Worm (Caenorhabditis elegans): ENCODE measurements around the gene ctsa-4.1.

ctsa-4.1 gene

DNA sequence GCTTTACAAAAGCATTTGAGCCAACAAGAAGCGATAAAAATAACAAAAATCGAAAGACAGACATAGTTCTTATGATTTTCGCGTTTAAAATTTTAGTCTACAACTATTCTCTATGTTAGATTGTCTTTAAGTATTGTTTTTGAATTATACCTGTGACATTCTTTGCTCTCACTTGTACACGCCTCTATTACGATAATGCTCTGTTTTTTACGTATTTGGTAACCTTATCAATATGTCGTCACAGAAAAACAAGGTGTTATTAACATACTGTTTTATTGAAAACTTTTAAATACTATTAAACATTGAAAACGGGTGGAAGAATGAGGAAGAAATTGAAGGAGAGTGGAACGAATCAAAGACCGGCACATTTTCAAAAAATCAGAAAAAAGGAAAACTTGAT lies 40.5 kb downstream of the ctsa-4.1 start, which contains the start of gene spp-11:
Gene spp-11, minus strand, starts transcription at position 101 of the 400 bp plus-strand sequence.
- TF ChIP-seq pes-1 (GFP tag; IDR thresholded peaks at IDR 0.05) (no peak), hmbx-1 (tag; optimal IDR thresholded peaks at IDR 0.05) (no peak), ceh-36 (tag; optimal IDR thresholded peaks at IDR 0.05) (no peak), tbx-37 (GFP tag; conservative IDR thresholded peaks at IDR 0.05) (no peak), tra-4 (tag; optimal IDR thresholded peaks at IDR 0.05) (no peak)

DNA sequence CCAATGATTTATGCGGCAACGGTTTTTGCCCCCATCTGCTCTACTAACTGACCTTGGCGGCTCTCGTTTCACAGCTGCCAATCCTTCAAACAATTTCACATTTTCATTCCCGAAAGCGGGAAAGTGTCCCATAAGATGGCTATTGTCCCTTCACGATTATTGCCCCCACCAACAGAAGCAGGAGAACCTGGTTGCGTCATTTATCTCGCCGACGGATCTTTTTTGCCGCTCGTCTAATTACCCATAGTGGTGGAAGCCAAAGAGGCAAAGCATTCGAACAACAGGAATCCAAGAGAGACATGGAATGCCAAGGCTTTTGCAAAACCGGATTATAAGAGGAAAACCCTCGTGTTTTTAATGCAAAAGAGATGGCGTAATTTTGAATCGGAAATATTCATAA lies 42.3 kb downstream of the ctsa-4.1 start:
- TF ChIP-seq ceh-36 (tag; optimal IDR thresholded peaks at IDR 0.05) = no peak
- TF ChIP-seq hmg-4 (GFP tag; optimal IDR thresholded peaks at IDR 0.05) = peak; percentile 54

DNA sequence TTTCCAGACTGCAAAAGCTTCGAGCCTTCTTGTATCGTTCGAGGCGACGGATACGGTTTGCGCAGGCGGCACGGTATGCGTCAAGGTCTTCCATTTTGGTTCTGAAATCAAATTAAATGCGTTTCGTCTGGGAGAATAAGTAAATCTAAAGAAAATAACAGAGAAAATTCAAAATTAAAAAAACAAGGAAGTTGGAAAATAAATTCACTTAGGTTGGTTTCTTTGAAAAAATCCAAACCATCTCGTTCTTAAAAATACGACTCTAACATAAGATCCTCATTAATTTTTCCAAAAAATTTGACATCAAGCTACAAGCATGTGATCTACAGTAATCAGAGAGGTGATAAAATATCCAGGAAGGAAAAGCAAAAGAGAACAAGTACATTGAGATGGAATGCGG lies 43.4 kb downstream of the ctsa-4.1 start, which contains the start of gene T25D10.4:
Gene T25D10.4, minus strand, starts transcription at position 101 of the 400 bp plus-strand sequence.
- TF ChIP-seq ceh-36 (tag; optimal IDR thresholded peaks at IDR 0.05) (no peak), flt-1 (GFP tag; IDR thresholded peaks at IDR 0.05) (no peak), hnd-1 (tag; optimal IDR thresholded peaks at IDR 0.05) (no peak), ets-7 (tag; optimal IDR thresholded peaks at IDR 0.05) (no peak), aly-1 (tag; optimal IDR thresholded peaks at IDR 0.05) (no peak), B0310.2 (tag; optimal IDR thresholded peaks at IDR 0.05) (no peak), hmg-4 (GFP tag; optimal IDR thresholded peaks at IDR 0.05) (no peak), ceh-13 (GFP tag; optimal IDR thresholded peaks at IDR 0.05) (no peak), sea-1 (GFP tag; conservative IDR thresholded peaks at IDR 0.05) (no peak), tbx-11 (GFP tag; IDR thresholded peaks at IDR 0.05) (no peak), hmbx-1 (tag; optimal IDR thresholded peaks at IDR 0.05) (no peak), pes-1 (GFP tag; IDR thresholded peaks at IDR 0.05) (no peak), tbx-37 (GFP tag; conservative IDR thresholded peaks at IDR 0.05) (no peak)

DNA sequence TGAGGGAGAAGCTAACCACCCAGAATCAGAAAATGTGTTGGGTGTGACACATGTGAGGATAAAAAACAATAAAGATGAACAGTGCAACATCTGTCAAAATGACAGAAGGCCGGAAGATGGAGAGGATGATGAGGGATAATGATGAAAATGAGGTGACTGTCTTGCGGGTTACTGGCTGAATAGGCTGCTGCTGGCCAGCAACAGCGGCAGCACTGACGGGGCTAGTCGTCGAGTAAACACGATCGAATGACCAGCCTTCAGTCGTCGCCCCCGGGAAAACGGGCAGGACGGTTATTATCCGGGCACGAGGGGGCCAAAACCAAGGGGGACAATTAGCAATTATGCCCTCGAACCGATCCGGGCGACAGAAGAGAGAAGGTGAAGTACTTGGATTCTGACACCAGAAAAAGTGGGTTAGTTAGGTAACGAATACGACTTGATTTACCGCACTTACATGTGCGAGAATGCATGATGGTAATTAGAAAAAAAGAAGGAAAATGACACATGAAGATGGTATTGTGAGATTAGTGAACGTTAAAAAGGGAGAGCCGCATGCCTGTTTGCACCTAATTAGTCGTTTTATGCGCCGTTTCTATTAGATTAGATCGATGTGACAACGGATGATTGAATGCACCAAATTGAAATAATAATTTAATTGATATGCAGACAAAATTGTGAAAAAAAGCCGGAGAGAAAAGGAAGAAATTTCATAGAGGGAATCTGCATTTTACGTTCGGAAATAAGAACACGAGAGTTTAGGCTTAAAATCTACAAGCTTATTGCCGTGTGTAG lies 45.1 kb downstream of the ctsa-4.1 start:
- TF ChIP-seq hmbx-1 (tag; optimal IDR thresholded peaks at IDR 0.05) = no peak
- TF ChIP-seq B0310.2 (tag; optimal IDR thresholded peaks at IDR 0.05) = no peak
- peak; percentile 25; the same call in 1 of the 2 replicates for TF ChIP-seq scrt-1 (GFP tag; IDR thresholded peaks at IDR 0.05)
- no peak for TF ChIP-seq sea-1 (GFP tag; conservative IDR thresholded peaks at IDR 0.05)
- no peak for TF ChIP-seq F13C5.2 (tag; optimal IDR thresholded peaks at IDR 0.05)
- no peak for TF ChIP-seq ceh-36 (tag; optimal IDR thresholded peaks at IDR 0.05)
- no peak for TF ChIP-seq aly-1 (tag; optimal IDR thresholded peaks at IDR 0.05)
- no peak for TF ChIP-seq hnd-1 (tag; optimal IDR thresholded peaks at IDR 0.05)
- peak; percentile 61 for TF ChIP-seq hmg-4 (GFP tag; optimal IDR thresholded peaks at IDR 0.05)
- no peak for TF ChIP-seq ceh-13 (GFP tag; optimal IDR thresholded peaks at IDR 0.05)
- TF ChIP-seq tbx-11 (GFP tag; IDR thresholded peaks at IDR 0.05) = no peak
- no peak for TF ChIP-seq ama-1 (optimal IDR thresholded peaks at IDR 0.05)
- TF ChIP-seq flt-1 (GFP tag; IDR thresholded peaks at IDR 0.05) = no peak
- no peak for TF ChIP-seq tbx-37 (GFP tag; conservative IDR thresholded peaks at IDR 0.05)
- peak; percentile 78 for TF ChIP-seq ets-7 (tag; optimal IDR thresholded peaks at IDR 0.05)
- no peak for TF ChIP-seq tra-4 (tag; optimal IDR thresholded peaks at IDR 0.05)
- TF ChIP-seq pes-1 (GFP tag; IDR thresholded peaks at IDR 0.05) = no peak

DNA sequence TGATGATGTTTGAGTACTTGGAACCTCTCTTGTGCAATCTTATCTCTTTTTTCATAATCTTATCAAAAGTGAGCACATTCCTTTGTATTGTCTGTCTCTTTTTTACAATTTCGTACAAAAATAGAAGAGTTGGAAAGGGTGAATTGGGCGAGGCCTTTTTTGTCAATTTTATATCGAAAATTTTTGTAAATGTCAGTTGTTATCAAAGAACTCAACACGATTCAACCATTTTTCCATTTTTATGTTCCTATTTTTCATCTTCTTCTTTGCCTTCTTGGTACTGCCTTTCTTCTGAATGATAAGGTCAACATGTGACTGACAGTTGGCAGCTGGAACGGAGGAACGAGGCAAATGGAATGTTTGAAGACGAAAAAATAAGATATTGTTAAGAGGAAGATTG lies 47.0 kb downstream of the ctsa-4.1 start:
- TF ChIP-seq tbx-37 (GFP tag; conservative IDR thresholded peaks at IDR 0.05) (no peak), ama-1 (optimal IDR thresholded peaks at IDR 0.05) (no peak), scrt-1 (GFP tag; IDR thresholded peaks at IDR 0.05) (no peak), B0310.2 (tag; optimal IDR thresholded peaks at IDR 0.05) (no peak), hmbx-1 (tag; optimal IDR thresholded peaks at IDR 0.05) (no peak), hmg-4 (GFP tag; optimal IDR thresholded peaks at IDR 0.05) (no peak), tbx-11 (GFP tag; IDR thresholded peaks at IDR 0.05) (no peak), hnd-1 (tag; optimal IDR thresholded peaks at IDR 0.05) (no peak), aly-1 (tag; optimal IDR thresholded peaks at IDR 0.05) (no peak)

DNA sequence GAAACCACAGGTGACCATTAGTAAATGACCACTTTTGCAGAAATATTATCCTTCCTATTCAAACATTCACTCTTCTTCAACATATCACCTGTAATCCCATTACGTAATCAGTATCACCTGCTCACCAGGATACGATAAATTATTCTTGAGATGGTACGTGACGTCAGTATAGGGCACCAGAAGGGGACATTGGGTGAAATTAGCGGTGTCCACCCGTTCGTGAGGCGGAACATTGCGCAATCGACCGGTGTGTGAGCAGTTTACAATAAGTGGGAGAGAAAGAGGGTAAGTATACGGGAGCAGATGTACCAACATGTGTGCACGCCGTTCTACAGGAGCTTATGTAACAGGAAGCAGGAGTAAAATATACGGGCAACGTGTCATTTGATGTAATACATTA lies 51.2 kb downstream of the ctsa-4.1 start:
- TF ChIP-seq aly-1 (tag; optimal IDR thresholded peaks at IDR 0.05) = no peak
